Worm (Caenorhabditis elegans): ENCODE results near the gene D1054.3.

D1054.3 gene

DNA sequence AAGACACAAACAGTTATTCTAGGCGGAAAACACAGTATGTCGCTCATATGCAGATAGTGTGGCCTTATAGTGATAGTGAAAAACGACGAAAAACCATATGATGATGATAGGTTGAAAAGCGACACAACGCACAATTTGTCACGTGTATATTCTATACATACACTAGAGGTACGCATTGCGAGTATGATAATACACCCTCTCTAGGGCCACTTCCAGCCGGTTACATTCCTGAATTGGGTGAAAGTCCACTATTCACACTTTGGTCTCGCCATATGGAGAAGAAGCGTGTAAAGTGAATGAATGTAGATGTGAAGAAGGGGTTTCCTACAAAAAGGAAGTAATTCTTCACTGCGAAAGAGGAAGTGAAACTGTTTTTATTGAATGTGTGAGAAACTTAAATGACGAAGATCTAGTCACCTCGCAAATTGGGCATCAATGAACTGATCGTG is 41.8 kb upstream of the D1054.3 start (continued):
- TF ChIP-seq fkh-2 (tag; optimal IDR thresholded peaks at IDR 0.05) (no peak), ztf-11 (tag; optimal IDR thresholded peaks at IDR 0.05) (no peak), ceh-28 (tag; optimal IDR thresholded peaks at IDR 0.05) (peak; percentile 59), ceh-16 (tag; optimal IDR thresholded peaks at IDR 0.05) (no peak), pqm-1 (tag; optimal IDR thresholded peaks at IDR 0.05) (peak; percentile 87), egl-27 (tag; optimal IDR thresholded peaks at IDR 0.05) (peak; percentile 90), daf-12 (tag; optimal IDR thresholded peaks at IDR 0.05) (no peak), lin-39 (tag; optimal IDR thresholded peaks at IDR 0.05) (no peak), zag-1 (tag; optimal IDR thresholded peaks at IDR 0.05) (no peak), nhr-237 (tag; optimal IDR thresholded peaks at IDR 0.05) (no peak), snpc-4 (tag; optimal IDR thresholded peaks at IDR 0.05) (peak; percentile 38), ztf-4 (tag; optimal IDR thresholded peaks at IDR 0.05) (no peak)

DNA sequence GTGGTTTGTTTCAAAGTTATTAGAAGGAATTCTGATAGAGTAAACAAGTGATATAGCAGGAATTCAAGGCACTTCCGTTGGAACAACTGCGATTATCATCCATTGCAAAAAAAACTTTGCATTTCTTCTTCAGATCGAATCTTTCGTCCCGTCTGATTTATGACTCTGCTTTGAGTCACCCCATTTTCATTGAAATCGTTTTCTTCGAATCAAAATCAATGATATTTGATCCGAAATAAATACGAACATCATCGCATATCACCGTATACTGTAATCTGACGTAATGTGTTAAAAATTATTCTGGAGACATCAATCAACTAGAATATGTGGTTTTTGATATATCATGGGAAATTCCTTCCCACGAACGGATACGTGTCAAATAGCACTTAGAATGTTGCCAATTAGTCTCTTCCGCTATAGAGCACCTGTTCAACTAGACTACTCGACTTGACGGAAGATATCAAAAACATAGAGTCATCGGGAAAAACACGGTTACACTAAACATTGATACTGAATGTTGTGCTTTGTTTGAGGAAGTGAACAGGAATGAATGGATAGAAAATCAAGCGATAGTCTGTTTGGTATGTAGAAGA is 40.3 kb upstream of the D1054.3 start:
- TF ChIP-seq nhr-67 (tag; optimal IDR thresholded peaks at IDR 0.05) (no peak), fkh-10 (GFP tag; optimal IDR thresholded peaks at IDR 0.05) (no peak), unc-39 (tag; optimal IDR thresholded peaks at IDR 0.05) (no peak), unc-62 (GFP tag; optimal IDR thresholded peaks at IDR 0.05) (peak; percentile 1), nhr-11 (tag; optimal IDR thresholded peaks at IDR 0.05) (peak; percentile 7)

- TF ChIP-seq R02D3.7 (tag; optimal IDR thresholded peaks at IDR 0.05), result no peak
- no peak for TF ChIP-seq pha-4 (tag; optimal IDR thresholded peaks at IDR 0.05)
- TF ChIP-seq elt-2 (tag; optimal IDR thresholded peaks at IDR 0.05), result peak; percentile 80
Measured at ce11 chrV:10731989-10732472, 39.2 kb upstream of the D1054.3 start, which contains the start of gene T28B11.1. Gene T28B11.1, minus strand, starts transcription at chrV:10732422.

DNA sequence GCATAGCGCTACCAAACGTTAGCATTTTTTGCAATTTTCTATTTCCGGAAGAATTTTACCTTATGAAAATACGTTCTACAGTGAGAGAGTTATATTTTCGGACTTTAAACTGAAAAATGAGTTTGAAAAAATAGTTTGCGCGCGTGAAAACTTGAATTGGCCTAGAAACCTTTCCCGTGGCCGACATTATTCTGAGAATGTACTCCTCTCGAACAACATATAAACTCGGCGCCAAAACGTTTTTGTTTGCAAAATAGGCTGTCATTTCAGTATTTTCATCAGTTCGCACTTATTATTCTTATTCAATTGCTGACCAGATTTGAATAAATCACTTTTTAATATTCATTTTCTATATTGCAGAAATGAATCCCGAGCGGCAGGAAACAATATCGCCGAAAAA is 34.5 kb upstream of the D1054.3 start, which contains the start of the genes mre-11 and wdr-5.3:
mre-11 (minus strand) TSS at position 113 of the 400 bp plus-strand sequence.
wdr-5.3 (plus strand) TSS at position 361 of the 400 bp plus-strand sequence.
- no peak for TF ChIP-seq nhr-237 (tag; optimal IDR thresholded peaks at IDR 0.05)
- no peak for TF ChIP-seq jun-1 (tag; optimal IDR thresholded peaks at IDR 0.05)
- TF ChIP-seq nhr-25 (tag; optimal IDR thresholded peaks at IDR 0.05), result peak; percentile 24
- TF ChIP-seq nhr-12 (tag; optimal IDR thresholded peaks at IDR 0.05), result no peak
- no peak for TF ChIP-seq lin-39 (tag; optimal IDR thresholded peaks at IDR 0.05)
- TF ChIP-seq elt-1 (tag; optimal IDR thresholded peaks at IDR 0.05), result no peak
- TF ChIP-seq nhr-11 (tag; optimal IDR thresholded peaks at IDR 0.05), result no peak
- no peak for TF ChIP-seq ceh-16 (tag; optimal IDR thresholded peaks at IDR 0.05)
- TF ChIP-seq ZK546.5 (tag; optimal IDR thresholded peaks at IDR 0.05), result no peak
- TF ChIP-seq egl-27 (tag; optimal IDR thresholded peaks at IDR 0.05), result no peak
- TF ChIP-seq egl-5 (tag; optimal IDR thresholded peaks at IDR 0.05), result no peak
- TF ChIP-seq zag-1 (tag; optimal IDR thresholded peaks at IDR 0.05), result no peak
- peak; percentile 62 for TF ChIP-seq nhr-23 (tag; optimal IDR thresholded peaks at IDR 0.05)
- no peak for TF ChIP-seq lsy-12 (tag; optimal IDR thresholded peaks at IDR 0.05)
- no peak for TF ChIP-seq tbx-2 (tag; optimal IDR thresholded peaks at IDR 0.05)
- peak; percentile 36 for TF ChIP-seq elt-2 (tag; optimal IDR thresholded peaks at IDR 0.05)
- TF ChIP-seq daf-12 (tag; optimal IDR thresholded peaks at IDR 0.05), result no peak
- peak; percentile 58 for TF ChIP-seq nhr-43 (tag; optimal IDR thresholded peaks at IDR 0.05; ENCODE audit: poor library complexity, severe bottlenecking)
- peak; percentile 76 for TF ChIP-seq lin-15B (tag; optimal IDR thresholded peaks at IDR 0.05)
- no peak for TF ChIP-seq mml-1 (tag; optimal IDR thresholded peaks at IDR 0.05)
- TF ChIP-seq pha-4 (tag; optimal IDR thresholded peaks at IDR 0.05), result no peak
- no peak for TF ChIP-seq aly-2 (tag; optimal IDR thresholded peaks at IDR 0.05)
- TF ChIP-seq fos-1 (tag; optimal IDR thresholded peaks at IDR 0.05), result no peak
- TF ChIP-seq nhr-76 (tag; optimal IDR thresholded peaks at IDR 0.05), result no peak
- TF ChIP-seq nfya-1 (tag; optimal IDR thresholded peaks at IDR 0.05; ENCODE audit: insufficient read depth), result peak; percentile 66
- no peak for TF ChIP-seq ztf-11 (tag; optimal IDR thresholded peaks at IDR 0.05)
- peak; percentile 85 for TF ChIP-seq snpc-4 (tag; optimal IDR thresholded peaks at IDR 0.05)
- no peak for TF ChIP-seq mdl-1 (tag; optimal IDR thresholded peaks at IDR 0.05)
- TF ChIP-seq skn-1 (tag; optimal IDR thresholded peaks at IDR 0.05), result peak; percentile 12
- TF ChIP-seq fkh-10 (GFP tag; optimal IDR thresholded peaks at IDR 0.05), result no peak
- TF ChIP-seq unc-62 (GFP tag; optimal IDR thresholded peaks at IDR 0.05), result no peak
